Fruit fly (Drosophila melanogaster) whole organism, embryonic: Measurements from ENCODE around the gene trk.

Experiments used
- Atf3 ChIP-seq: fragments of 200-800 bp; sonication (Bioruptor generic); optimal IDR thresholded peaks from 3 replicates; lab custom pipeline; 2016; ENCODE audit warnings: missing biosample characterization, missing genetic modification characterization
- CG10147 ChIP-seq: fragments of 200-800 bp; sonication (Bioruptor generic); optimal IDR thresholded peaks from 2 replicates; lab custom pipeline; 2019; ENCODE audit warnings: missing biosample characterization, mild to moderate bottlenecking, missing genetic modification characterization, moderate library complexity
- CG10543 ChIP-seq: fragments of 200-800 bp; sonication (Bioruptor generic); optimal IDR thresholded peaks from 3 replicates; lab custom pipeline; 2017; ENCODE audit warnings: missing biosample characterization, mild to moderate bottlenecking, missing genetic modification characterization, moderate library complexity
- CG10654 ChIP-seq: fragments of 200-800 bp; sonication (Bioruptor generic); optimal IDR thresholded peaks from 2 replicates; lab custom pipeline; 2016; ENCODE audit warnings: missing biosample characterization, missing genetic modification characterization
- CG12769 ChIP-seq: fragments of 200-800 bp; sonication (Bioruptor generic); optimal IDR thresholded peaks from 2 replicates; lab custom pipeline; 2019; ENCODE audit warnings: missing biosample characterization, mild to moderate bottlenecking, missing genetic modification characterization, moderate library complexity
- CG13123 ChIP-seq: fragments of 200-800 bp; sonication (Bioruptor generic); optimal IDR thresholded peaks from 2 replicates; lab custom pipeline; 2016; ENCODE audit warnings: missing biosample characterization, missing genetic modification characterization
- CG14860 ChIP-seq: fragments of 200-800 bp; sonication (Bioruptor generic); IDR thresholded peaks from 3 replicates; pipeline ENCODE4 v1.3.6; 2022; ENCODE audit warnings: missing biosample characterization, missing genetic modification characterization; ENCODE audit not compliant: partially characterized antibody
- CG17186 ChIP-seq: fragments of 200-800 bp; sonication (Bioruptor generic); optimal IDR thresholded peaks from 3 replicates; lab custom pipeline; 2017; ENCODE audit warnings: missing biosample characterization, missing genetic modification reagents, missing genetic modification characterization
- CG17568 ChIP-seq: fragments of 200-800 bp; sonication (Bioruptor generic); optimal IDR thresholded peaks from 2 replicates; lab custom pipeline; 2018; ENCODE audit warnings: missing biosample characterization, mild to moderate bottlenecking, missing genetic modification characterization, moderate library complexity
- CG17802 ChIP-seq: fragments of 200-800 bp; sonication (Bioruptor generic); optimal IDR thresholded peaks from 2 replicates; lab custom pipeline; 2018; ENCODE audit warnings: missing biosample characterization, mild to moderate bottlenecking, missing genetic modification characterization, moderate library complexity
- CG18476 ChIP-seq: fragments of 200-800 bp; sonication (Bioruptor generic); optimal IDR thresholded peaks from 2 replicates; lab custom pipeline; 2016; ENCODE audit warnings: missing biosample characterization, mild to moderate bottlenecking, missing genetic modification characterization
- CG18764 ChIP-seq: fragments of 200-800 bp; sonication (Bioruptor generic); optimal IDR thresholded peaks from 3 replicates; lab custom pipeline; 2016; ENCODE audit warnings: missing biosample characterization, missing genetic modification characterization
- CG2116 ChIP-seq: fragments of 200-800 bp; sonication (Bioruptor generic); optimal IDR thresholded peaks from 3 replicates; lab custom pipeline; 2018; ENCODE audit warnings: missing biosample characterization, mild to moderate bottlenecking, missing genetic modification characterization
- CG2712 ChIP-seq: fragments of 200-800 bp; optimal IDR thresholded peaks from 3 replicates; lab custom pipeline; 2019; ENCODE audit warnings: missing biosample characterization, mild to moderate bottlenecking, missing genetic modification characterization, moderate library complexity
- CG30020 ChIP-seq: fragments of 200-800 bp; optimal IDR thresholded peaks from 2 replicates; lab custom pipeline; 2019; ENCODE audit warnings: missing biosample characterization, mild to moderate bottlenecking, missing genetic modification characterization, moderate library complexity
- CG3838 ChIP-seq: fragments of 200-800 bp; sonication (Bioruptor generic); optimal IDR thresholded peaks from 3 replicates; lab custom pipeline; 2016; ENCODE audit warnings: missing biosample characterization, missing genetic modification characterization
- CG4282 ChIP-seq: fragments of 200-800 bp; sonication (Bioruptor generic); optimal IDR thresholded peaks from 2 replicates; lab custom pipeline; 2016; ENCODE audit warnings: missing biosample characterization, missing genetic modification characterization
- CG4424 ChIP-seq: fragments of 200-800 bp; sonication (Bioruptor generic); optimal IDR thresholded peaks from 3 replicates; lab custom pipeline; 2016; ENCODE audit warnings: missing biosample characterization, missing genetic modification characterization
- CG5180 ChIP-seq: fragments of 200-800 bp; sonication (Bioruptor generic); optimal IDR thresholded peaks from 3 replicates; lab custom pipeline; 2017; ENCODE audit warnings: missing biosample characterization, missing genetic modification characterization, mild to moderate bottlenecking, moderate library complexity, missing genetic modification reagents
- CG7357 ChIP-seq: fragments of 200-800 bp; sonication (Bioruptor generic); IDR thresholded peaks from 3 replicates; pipeline ENCODE4 v1.3.6; 2022; ENCODE audit warnings: missing biosample characterization, missing genetic modification characterization
- Dbx ChIP-seq: fragments of 200-800 bp; sonication (Bioruptor generic); IDR thresholded peaks from 3 replicates; pipeline ENCODE4 v1.3.6; 2022; ENCODE audit warnings: missing biosample characterization, missing genetic modification characterization
- Dll ChIP-seq: fragments of 200-800 bp; sonication (Bioruptor generic); IDR thresholded peaks from 4 replicates; pipeline ENCODE4 v1.3.6; 2022; ENCODE audit warnings: missing biosample characterization, missing genetic modification characterization; ENCODE audit not compliant: partially characterized antibody
- Dp ChIP-seq: fragments of 200-800 bp; sonication (Bioruptor generic); optimal IDR thresholded peaks from 2 replicates; lab custom pipeline; 2018; ENCODE audit warnings: missing biosample characterization, mild to moderate bottlenecking, missing genetic modification characterization, moderate library complexity
- Dref ChIP-seq: fragments of 200-800 bp; sonication (Bioruptor generic); IDR thresholded peaks from 2 replicates; pipeline ENCODE4 v1.3.6; 2022; ENCODE audit warnings: missing biosample characterization, missing genetic modification characterization
- Elba2 ChIP-seq: fragments of 200-800 bp; sonication (Bioruptor generic); optimal IDR thresholded peaks from 3 replicates; lab custom pipeline; 2016; ENCODE audit warnings: missing biosample characterization, missing genetic modification characterization
- GATAe ChIP-seq: fragments of 200-800 bp; sonication (Bioruptor generic); conservative IDR thresholded peaks from 2 replicates; pipeline ENCODE4 v1.3.6; 2022; ENCODE audit warnings: missing biosample characterization, missing genetic modification characterization
- Gug ChIP-seq: fragments of 200-800 bp; sonication (Bioruptor generic); IDR thresholded peaks from 4 replicates; pipeline ENCODE4 v1.3.6; 2022; ENCODE audit warnings: missing biosample characterization, missing genetic modification characterization
- Hey ChIP-seq: fragments of 200-800 bp; sonication (Bioruptor generic); optimal IDR thresholded peaks from 3 replicates; lab custom pipeline; 2018; ENCODE audit warnings: missing biosample characterization, mild to moderate bottlenecking, missing genetic modification characterization
- MBD-R2 ChIP-seq: fragments of 200-800 bp; sonication (Bioruptor generic); IDR thresholded peaks from 2 replicates; pipeline ENCODE4 v1.3.6; 2022; ENCODE audit warnings: missing biosample characterization, missing genetic modification characterization
- MESR4 ChIP-seq: fragments of 200-800 bp; sonication (Bioruptor generic); optimal IDR thresholded peaks from 2 replicates; lab custom pipeline; 2018; ENCODE audit warnings: missing biosample characterization, mild to moderate bottlenecking, missing genetic modification characterization, moderate library complexity
- NC2α ChIP-seq: fragments of 200-800 bp; sonication (Bioruptor generic); optimal IDR thresholded peaks from 2 replicates; lab custom pipeline; 2016; ENCODE audit warnings: missing biosample characterization, missing genetic modification characterization
- Scr ChIP-seq: fragments of 200-800 bp; sonication (Bioruptor generic); IDR thresholded peaks from 2 replicates; pipeline ENCODE4 v1.3.6; 2022; ENCODE audit warnings: missing biosample characterization, missing genetic modification characterization; ENCODE audit not compliant: partially characterized antibody
- Six4 ChIP-seq: fragments of 200-800 bp; sonication (Bioruptor generic); optimal IDR thresholded peaks from 2 replicates; lab custom pipeline; 2016; ENCODE audit warnings: missing biosample characterization, missing genetic modification characterization
- Usf ChIP-seq: fragments of 200-800 bp; sonication (Bioruptor generic); optimal IDR thresholded peaks from 2 replicates; lab custom pipeline; 2017; ENCODE audit warnings: missing genotype, missing biosample characterization, missing genetic modification characterization
- ab ChIP-seq: fragments of 200-800 bp; sonication (Bioruptor generic); optimal IDR thresholded peaks from 2 replicates; lab custom pipeline; 2016; ENCODE audit warnings: missing biosample characterization, missing genetic modification characterization
- croc ChIP-seq: fragments of 200-800 bp; sonication (Bioruptor generic); conservative IDR thresholded peaks from 3 replicates; pipeline ENCODE4 v1.3.6; 2022; ENCODE audit warnings: missing biosample characterization, missing genetic modification characterization
- danr ChIP-seq: fragments of 200-800 bp; sonication (Bioruptor generic); IDR thresholded peaks from 2 replicates; pipeline ENCODE4 v1.3.6; 2022; ENCODE audit warnings: missing biosample characterization, missing genetic modification characterization
- hbn ChIP-seq: fragments of 200-800 bp; sonication (Bioruptor generic); IDR thresholded peaks from 2 replicates; pipeline ENCODE4 v1.3.6; 2022; ENCODE audit warnings: missing biosample characterization, missing genetic modification characterization; ENCODE audit not compliant: partially characterized antibody
- insv ChIP-seq, 2 experiments: fragments of 200-800 bp; sonication (Bioruptor generic); optimal IDR thresholded peaks; 3 replicates each; lab custom pipeline; 2016 to 2018; ENCODE audit warnings: missing biosample characterization in 2 of 2, missing genetic modification characterization in 2 of 2
- nau ChIP-seq: fragments of 200-800 bp; sonication (Bioruptor generic); optimal IDR thresholded peaks from 3 replicates; lab custom pipeline; 2017; ENCODE audit warnings: missing biosample characterization, mild to moderate bottlenecking, missing genetic modification characterization, missing genetic modification reagents
- nom ChIP-seq: fragments of 200-800 bp; sonication (Bioruptor generic); optimal IDR thresholded peaks from 2 replicates; lab custom pipeline; 2017; ENCODE audit warnings: missing biosample characterization, missing genetic modification characterization, mild to moderate bottlenecking, moderate library complexity, missing genetic modification reagents
- odd ChIP-seq: fragments of 200-800 bp; sonication (Bioruptor generic); optimal IDR thresholded peaks from 2 replicates; lab custom pipeline; 2017; ENCODE audit warnings: missing biosample characterization, mild to moderate bottlenecking, missing genetic modification characterization
- pum ChIP-seq: fragments of 200-800 bp; sonication (Bioruptor generic); optimal IDR thresholded peaks from 2 replicates; lab custom pipeline; 2016; ENCODE audit warnings: missing biosample characterization, missing genetic modification characterization
- salm ChIP-seq: fragments of 200-800 bp; sonication (Bioruptor generic); optimal IDR thresholded peaks from 2 replicates; lab custom pipeline; 2018; ENCODE audit warnings: missing biosample characterization, mild to moderate bottlenecking, missing genetic modification characterization
- sob ChIP-seq: fragments of 200-800 bp; sonication (Bioruptor generic); IDR thresholded peaks from 2 replicates; pipeline ENCODE4 v1.3.6; 2022; ENCODE audit warnings: missing biosample characterization, missing genetic modification characterization
- stwl ChIP-seq: fragments of 200-800 bp; sonication (Bioruptor generic); optimal IDR thresholded peaks from 3 replicates; lab custom pipeline; 2018; ENCODE audit warnings: missing biosample characterization, mild to moderate bottlenecking, missing genetic modification characterization, moderate library complexity
- toy ChIP-seq: fragments of 200-800 bp; sonication (Bioruptor generic); IDR thresholded peaks from 2 replicates; pipeline ENCODE4 v1.3.6; 2022; ENCODE audit warnings: missing biosample characterization, missing genetic modification characterization
- ttk ChIP-seq: fragments of 200-800 bp; sonication (Bioruptor generic); IDR thresholded peaks from 2 replicates; pipeline ENCODE4 v2.1.2; 2022; ENCODE audit warnings: missing biosample characterization, missing genetic modification characterization
- wor ChIP-seq: fragments of 200-800 bp; sonication (Bioruptor generic); IDR thresholded peaks from 2 replicates; pipeline ENCODE4 v1.3.6; 2022; ENCODE audit warnings: missing biosample characterization, missing genetic modification characterization
- zen ChIP-seq: fragments of 200-800 bp; sonication (Bioruptor generic); optimal IDR thresholded peaks from 3 replicates; lab custom pipeline; 2018; ENCODE audit warnings: missing biosample characterization, mild to moderate bottlenecking, missing genetic modification characterization, moderate library complexity
- zf30C ChIP-seq: fragments of 200-800 bp; sonication (Bioruptor generic); optimal IDR thresholded peaks from 3 replicates; lab custom pipeline; 2018; ENCODE audit warnings: missing biosample characterization, mild to moderate bottlenecking, missing genetic modification characterization
- zfh2 ChIP-seq: fragments of 200-800 bp; sonication (Bioruptor generic); optimal IDR thresholded peaks from 2 replicates; lab custom pipeline; 2016; ENCODE audit warnings: missing biosample characterization, missing genetic modification characterization

trk gene

dm6 chr2L:10250441-10250847 lies 21.7 kb downstream of the trk start, which contains the start of the genes bsk and CG31717 (continued):
- TF ChIP-seq pum (no peak), CG13123 (GFP tag; lab: Kevin White, UChicago) (no peak), stwl (peak; percentile 75), ttk (no peak), sob (GFP tag; lab: Robert Waterston, UW) (no peak), CG10654 (GFP tag; lab: Kevin White, UChicago) (no peak), CG4282 (GFP tag; lab: Kevin White, UChicago) (no peak), Dp (GFP tag; lab: Kevin White, UChicago) (peak; percentile 21), CG2116 (GFP tag; lab: Kevin White, UChicago) (peak; percentile 78), CG4424 (GFP tag; lab: Kevin White, UChicago) (no peak), CG30020 (tag; lab: Kevin White, UChicago) (peak; percentile 97), zf30C (no peak), CG17802 (tag; lab: Kevin White, UChicago) (no peak), nom (GFP tag; lab: Kevin White, UChicago) (peak; percentile 2), NC2α (GFP tag; lab: Kevin White, UChicago) (no peak), CG17186 (GFP tag; lab: Kevin White, UChicago) (no peak), insv (GFP tag; optimal IDR thresholded peaks at IDR 0.05; lab: Kevin White, UChicago) (no peak), GATAe (GFP tag; lab: Robert Waterston, UW) (no peak), CG17568 (GFP tag; lab: Kevin White, UChicago) (no peak), wor (GFP tag; lab: Robert Waterston, UW) (no peak), CG14860 (GFP tag; lab: Robert Waterston, UW) (no peak), Elba2 (GFP tag; lab: Kevin White, UChicago) (peak; percentile 83), Atf3 (GFP tag; lab: Kevin White, UChicago) (no peak), CG10543 (GFP tag; lab: Kevin White, UChicago) (no peak), CG18476 (GFP tag; lab: Kevin White, UChicago) (no peak), MESR4 (peak; percentile 35), Dref (GFP tag; lab: Robert Waterston, UW) (peak; percentile 71), CG7357 (GFP tag; lab: Robert Waterston, UW) (no peak), CG12769 (tag; lab: Kevin White, UChicago) (no peak), Hey (tag; lab: Kevin White, UChicago) (no peak), zen (tag; lab: Kevin White, UChicago) (peak; percentile 67), MBD-R2 (GFP tag; lab: Robert Waterston, UW) (peak; percentile 65), CG2712 (tag; lab: Kevin White, UChicago) (no peak), toy (GFP tag; lab: Robert Waterston, UW) (no peak), CG18764 (GFP tag; lab: Kevin White, UChicago) (no peak), CG5180 (no peak), nau (no peak), Gug (GFP tag; lab: Robert Waterston, UW) (no peak), CG3838 (GFP tag; lab: Kevin White, UChicago) (no peak), ab (no peak), Dbx (no peak), CG10147 (GFP tag; lab: Kevin White, UChicago) (no peak), salm (no peak), zfh2 (no peak), Usf (GFP tag; lab: Kevin White, UChicago) (no peak), hbn (GFP tag; lab: Robert Waterston, UW) (no peak), Dll (GFP tag; lab: Robert Waterston, UW) (peak; percentile 68; the same call in 2 of the 4 replicates), Scr (GFP tag; lab: Robert Waterston, UW) (peak; percentile 67), odd (GFP tag; lab: Kevin White, UChicago) (no peak), danr (GFP tag; lab: Robert Waterston, UW) (no peak), Six4 (no peak), croc (GFP tag; lab: Robert Waterston, UW) (no peak)
